Fruit fly (Drosophila melanogaster): ENCODE measurements around the gene CG5888.

DNA sequence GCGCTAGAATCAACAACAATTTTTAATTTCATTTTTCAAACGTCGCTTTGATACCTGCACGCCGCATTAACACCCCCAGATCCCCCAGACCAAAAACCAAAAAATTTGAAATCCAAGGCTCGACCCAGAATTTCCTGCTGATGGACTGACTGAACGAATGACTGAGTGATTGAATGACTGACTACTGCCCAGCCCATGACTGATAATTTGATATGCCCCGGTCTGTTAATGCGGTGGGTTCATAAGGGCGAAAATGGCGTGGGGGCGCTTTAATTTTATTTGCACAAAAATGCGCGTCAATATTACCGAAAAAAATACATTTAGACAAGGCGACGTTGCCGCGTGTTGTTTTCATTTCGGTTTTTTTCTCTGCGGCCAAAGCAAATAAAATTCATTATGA, 5.6 kb downstream of the CG5888 start:
- no peak for TF ChIP-seq danr (GFP tag; IDR thresholded peaks at IDR 0.05)
- no peak for TF ChIP-seq dati (GFP tag; IDR thresholded peaks at IDR 0.05)
- no peak for TF ChIP-seq Dp (GFP tag; optimal IDR thresholded peaks at IDR 0.05)
- TF ChIP-seq gcm2 (GFP tag; optimal IDR thresholded peaks at IDR 0.05), result no peak
- TF ChIP-seq CG1024 (GFP tag; IDR thresholded peaks at IDR 0.05), result no peak
- TF ChIP-seq sens (GFP tag), result no peak
- TF ChIP-seq CG32767 (GFP tag; IDR thresholded peaks at IDR 0.05), result no peak
- TF ChIP-seq CG11398 (GFP tag; optimal IDR thresholded peaks at IDR 0.05), result no peak
- TF ChIP-seq Rfx (GFP tag; IDR thresholded peaks at IDR 0.05), result no peak
- TF ChIP-seq prd (optimal IDR thresholded peaks at IDR 0.05), result no peak
- no peak for TF ChIP-seq prd (GFP tag; IDR thresholded peaks at IDR 0.05)
- no peak for TF ChIP-seq Nf-YC (tag; optimal IDR thresholded peaks at IDR 0.05)
- TF ChIP-seq ind (GFP tag; optimal IDR thresholded peaks at IDR 0.05), result no peak
